Fruit fly (Drosophila melanogaster): ENCODE results near the gene eyg.

DNA sequence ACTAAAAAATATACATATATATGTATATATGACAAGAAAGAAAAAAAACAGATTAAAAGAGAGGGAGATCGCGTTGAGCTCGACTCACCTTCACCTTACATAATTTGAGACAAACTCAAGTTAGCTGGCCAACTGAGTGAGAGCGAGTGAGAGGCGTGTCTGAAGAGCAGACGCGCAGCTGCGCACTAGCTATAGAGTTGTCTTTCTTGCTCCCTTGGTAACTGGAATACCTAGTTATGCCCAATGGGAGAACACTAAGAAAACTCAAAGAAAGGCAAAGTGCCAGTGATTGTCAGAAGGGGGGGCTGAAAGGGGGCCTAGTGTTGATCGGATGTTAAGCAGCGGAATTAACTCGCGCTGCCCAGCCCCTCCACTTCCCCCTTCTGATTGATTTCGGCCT is 33.4 kb downstream of the eyg start:
- TF ChIP-seq h (optimal IDR thresholded peaks at IDR 0.05), result no peak
- no peak for TF ChIP-seq Sin3A (optimal IDR thresholded peaks at IDR 0.05)
- no peak for TF ChIP-seq ttk (optimal IDR thresholded peaks at IDR 0.05)
- TF ChIP-seq psq (optimal IDR thresholded peaks at IDR 0.05), result no peak
- TF ChIP-seq insv (optimal IDR thresholded peaks at IDR 0.05), result no peak

All from Kc167 (cell line).